Worm (Caenorhabditis elegans) whole organism, L3 larva: ENCODE data around the gene fbxc-17.
"Not testable (repeated sequence)": the region's sequence is repeated elsewhere in the genome, so short reads cannot be mapped to it uniquely, and the experiment has no call there.

Source experiments
- R02D3.7 ChIP-seq: fragments of 150-350 bp; optimal IDR thresholded peaks from 2 replicates; lab custom pipeline; 2014; ENCODE audit warnings: missing biosample characterization, missing genetic modification characterization
- aly-2 ChIP-seq: fragments of 150-350 bp; optimal IDR thresholded peaks from 2 replicates; lab custom pipeline; 2014; ENCODE audit warnings: missing biosample characterization, missing genetic modification characterization
- ceh-9 ChIP-seq: sonication (generic microtip); optimal IDR thresholded peaks from 2 replicates; lab custom pipeline; 2018; ENCODE audit warnings: missing biosample characterization, missing genetic modification characterization
- egl-27 ChIP-seq: sonication (generic microtip); optimal IDR thresholded peaks from 4 replicates; lab custom pipeline; 2017; ENCODE audit warnings: missing biosample characterization, missing genetic modification reagents, missing genetic modification characterization
- egl-5 ChIP-seq: fragments of 150-350 bp; optimal IDR thresholded peaks from 2 replicates; lab custom pipeline; 2017; ENCODE audit warnings: missing biosample characterization, missing genetic modification reagents, missing genetic modification characterization, inconsistent platforms
- elt-1 ChIP-seq: fragments of 150-350 bp; optimal IDR thresholded peaks from 2 replicates; lab custom pipeline; 2014; ENCODE audit warnings: missing biosample characterization, missing genetic modification characterization
- elt-2 ChIP-seq: sonication (generic microtip); optimal IDR thresholded peaks from 2 replicates; lab custom pipeline; 2016; ENCODE audit warnings: missing genetic modification reagents, mild to moderate bottlenecking, missing genetic modification characterization, missing compliant biosample characterization
- elt-3 ChIP-seq, 3 experiments: fragments of 150-350 bp in 1 of 3; sonication (generic microtip) in 2 of 3; optimal IDR thresholded peaks; 2 replicates in 2 of 3; 4 replicates in 1 of 3; lab custom pipeline; 2014 to 2017; ENCODE audit warnings: missing biosample characterization in 3 of 3, missing genetic modification characterization in 3 of 3
- eor-1 ChIP-seq, 2 experiments: fragments of 150-350 bp; optimal IDR thresholded peaks; 2 replicates each; lab custom pipeline; 2014 to 2018; ENCODE audit warnings: missing biosample characterization in 2 of 2, missing genetic modification characterization in 2 of 2
- fos-1 ChIP-seq: fragments of 150-350 bp; optimal IDR thresholded peaks from 2 replicates; lab custom pipeline; 2014; ENCODE audit warnings: missing biosample characterization, missing genetic modification characterization
- hmg-11 ChIP-seq: sonication (generic microtip); optimal IDR thresholded peaks from 2 replicates; lab custom pipeline; 2016; ENCODE audit warnings: missing genetic modification characterization, missing compliant biosample characterization
- lin-15B ChIP-seq: fragments of 150-350 bp; optimal IDR thresholded peaks from 2 replicates; lab custom pipeline; 2014; ENCODE audit warnings: missing biosample characterization, missing genetic modification characterization
- lin-39 ChIP-seq: fragments of 150-350 bp; optimal IDR thresholded peaks from 2 replicates; lab custom pipeline; 2018; ENCODE audit warnings: missing biosample characterization, missing genetic modification reagents, missing genetic modification characterization
- lsy-12 ChIP-seq: sonication (generic microtip); optimal IDR thresholded peaks from 2 replicates; lab custom pipeline; 2016; ENCODE audit warnings: mild to moderate bottlenecking, missing genetic modification characterization, missing compliant biosample characterization
- mml-1 ChIP-seq: fragments of 150-350 bp; sonication (generic microtip); optimal IDR thresholded peaks from 3 replicates; lab custom pipeline; 2014; ENCODE audit warnings: missing biosample characterization, missing genetic modification characterization
- nhr-11 ChIP-seq: fragments of 150-350 bp; optimal IDR thresholded peaks from 2 replicates; lab custom pipeline; 2014; ENCODE audit warnings: missing biosample characterization, missing genetic modification characterization
- nhr-12 ChIP-seq: fragments of 150-350 bp; optimal IDR thresholded peaks from 2 replicates; lab custom pipeline; 2014; ENCODE audit warnings: missing biosample characterization, missing genetic modification characterization
- nhr-23 ChIP-seq: fragments of 150-350 bp; optimal IDR thresholded peaks from 2 replicates; lab custom pipeline; 2014; ENCODE audit warnings: missing biosample characterization, missing genetic modification reagents, missing genetic modification characterization
- nhr-237 ChIP-seq: fragments of 150-350 bp; optimal IDR thresholded peaks from 2 replicates; lab custom pipeline; 2014; ENCODE audit warnings: missing biosample characterization, missing genetic modification characterization
- nhr-28 ChIP-seq: fragments of 150-350 bp; optimal IDR thresholded peaks from 2 replicates; lab custom pipeline; 2014; ENCODE audit warnings: missing biosample characterization, missing genetic modification characterization
- nhr-43 ChIP-seq: sonication (generic microtip); optimal IDR thresholded peaks from 2 replicates; lab custom pipeline; 2016; ENCODE audit warnings: mild to moderate bottlenecking, missing genetic modification characterization, missing compliant biosample characterization; ENCODE audit not compliant: poor library complexity, severe bottlenecking
- nhr-77 ChIP-seq: fragments of 150-350 bp; optimal IDR thresholded peaks from 2 replicates; lab custom pipeline; 2014; ENCODE audit warnings: missing biosample characterization, missing genetic modification characterization
- pha-4 ChIP-seq: fragments of 150-350 bp; optimal IDR thresholded peaks from 2 replicates; lab custom pipeline; 2014; ENCODE audit warnings: missing biosample characterization, missing genetic modification reagents, missing genetic modification characterization
- unc-39 ChIP-seq: sonication (generic microtip); optimal IDR thresholded peaks from 4 replicates; lab custom pipeline; 2017; ENCODE audit warnings: missing biosample characterization, missing genetic modification characterization
- unc-62 ChIP-seq: fragments of 150-350 bp; sonication (generic microtip); optimal IDR thresholded peaks from 4 replicates; lab custom pipeline; 2014; ENCODE audit warnings: missing biosample characterization, missing genetic modification reagents, missing genetic modification characterization
- zag-1 ChIP-seq: fragments of 150-350 bp; optimal IDR thresholded peaks from 2 replicates; lab custom pipeline; 2014; ENCODE audit warnings: missing biosample characterization, missing genetic modification characterization
- ztf-11 ChIP-seq: fragments of 150-350 bp; optimal IDR thresholded peaks from 2 replicates; lab custom pipeline; 2014; ENCODE audit warnings: missing biosample characterization, missing genetic modification characterization
- ztf-4 ChIP-seq: fragments of 150-350 bp; optimal IDR thresholded peaks from 2 replicates; lab custom pipeline; 2014; ENCODE audit warnings: missing biosample characterization, missing genetic modification characterization

Gene fbxc-17

ce11 chrII:979135-979534 is at the start of gene fbxc-17, which contains the start of gene fbxc-15:
Gene fbxc-17, minus strand, starts transcription at chrII:979235.
Gene fbxc-15, plus strand, starts transcription at chrII:979423.
- TF ChIP-seq nhr-12 (tag; lab: Kevin White, UChicago) (no peak), elt-3 (tag; optimal IDR thresholded peaks at IDR 0.05; lab: Kevin White, UChicago) (no peak), lin-39 (tag; lab: Kevin White, UChicago) (no peak), nhr-28 (no peak), R02D3.7 (no peak), lin-15B (tag; lab: Kevin White, UChicago) (no peak), nhr-237 (no peak)

- peak; percentile 24 for TF ChIP-seq pha-4
- TF ChIP-seq elt-2: peak; percentile 71
- no peak for TF ChIP-seq nhr-23
These were observed 49.6 kb upstream of the fbxc-17 start, which contains the start of gene math-34 for ce11 chrII:1028602-1029001. Gene math-34, plus strand, starts transcription at chrII:1028972.

- TF ChIP-seq nhr-43 (tag; lab: Kevin White, UChicago): no peak
- TF ChIP-seq fos-1: no peak
- no peak for TF ChIP-seq mml-1 (tag; lab: Kevin White, UChicago)
- TF ChIP-seq unc-62 (GFP tag; lab: Kevin White, UChicago): no peak
- no peak for TF ChIP-seq ztf-4 (tag; lab: Kevin White, UChicago)
- no peak for TF ChIP-seq zag-1 (tag; lab: Kevin White, UChicago)
- no peak for TF ChIP-seq nhr-237
- TF ChIP-seq lin-15B (tag; lab: Kevin White, UChicago): no peak
- TF ChIP-seq elt-1 (tag; lab: Kevin White, UChicago): no peak
- TF ChIP-seq ztf-11 (tag; lab: Kevin White, UChicago): no peak
- no peak for TF ChIP-seq elt-2
- no peak for TF ChIP-seq hmg-11 (tag; lab: Kevin White, UChicago)
- no peak for TF ChIP-seq nhr-77 (tag; lab: Kevin White, UChicago)
- no peak for TF ChIP-seq unc-39 (tag; lab: Kevin White, UChicago)
These were observed 47.6 kb upstream of the fbxc-17 start, which contains the start of gene M01D1.12 for ce11 chrII:1026670-1027069. Gene M01D1.12, plus strand, starts transcription at chrII:1026970.

- not testable (repeated sequence) for TF ChIP-seq aly-2 (tag; lab: Kevin White, UChicago); nhr-28; elt-2
These were observed 45.6 kb upstream of the fbxc-17 start, which contains the start of gene btb-11 for ce11 chrII:1024684-1025083. Gene btb-11, minus strand, starts transcription at chrII:1024784.

- not testable (repeated sequence) for TF ChIP-seq aly-2 (tag; lab: Kevin White, UChicago); ceh-9 (tag; lab: Kevin White, UChicago); eor-1 (tag; optimal IDR thresholded peaks at IDR 0.05; lab: Kevin White, UChicago)
These were observed 27.3 kb upstream of the fbxc-17 start, which contains the start of gene F45D11.14 for ce11 chrII:1006375-1006774. Gene F45D11.14, minus strand, starts transcription at chrII:1006475.

ce11 chrII:1001351-1001750 is 22.3 kb upstream of the fbxc-17 start, which contains the start of the genes fbxb-30 and F45D11.5:
Gene fbxb-30, minus strand, starts transcription at chrII:1001451.
Gene F45D11.5, plus strand, starts transcription at chrII:1001702.
- no peak for TF ChIP-seq elt-1 (tag; lab: Kevin White, UChicago)
- no peak for TF ChIP-seq egl-5 (tag; lab: Kevin White, UChicago)
- no peak for TF ChIP-seq ztf-4 (tag; lab: Kevin White, UChicago)

- TF ChIP-seq lsy-12 (tag; lab: Kevin White, UChicago): no peak
- no peak for TF ChIP-seq nhr-11
- TF ChIP-seq unc-62 (GFP tag; lab: Kevin White, UChicago): no peak
- no peak for TF ChIP-seq lin-39 (tag; lab: Kevin White, UChicago)
- no peak for TF ChIP-seq egl-27 (tag; lab: Kevin White, UChicago)
- no peak for TF ChIP-seq aly-2 (tag; lab: Kevin White, UChicago)
- no peak for TF ChIP-seq lin-15B (tag; lab: Kevin White, UChicago)
These were observed 20.5 kb upstream of the fbxc-17 start, which contains the start of gene fbxb-29 for ce11 chrII:999493-999892. Gene fbxb-29, minus strand, starts transcription at chrII:999593.
